Worm (Caenorhabditis elegans): ENCODE results near the gene acp-2.

The acp-2 gene

ce11 chrII:8428947-8429919 is 2.6 kb downstream of the acp-2 start (continued):
- TF ChIP-seq snpc-1.1 (tag; optimal IDR thresholded peaks at IDR 0.05; ENCODE audit: insufficient read depth) (no peak), mes-4 (tag; optimal IDR thresholded peaks at IDR 0.05) (no peak), sdz-38 (tag; optimal IDR thresholded peaks at IDR 0.05) (no peak), F39B2.1 (GFP tag; IDR thresholded peaks at IDR 0.05) (no peak), F49E8.2 (tag; optimal IDR thresholded peaks at IDR 0.05; ENCODE audit: insufficient read depth) (peak; percentile 72), ama-1 (optimal IDR thresholded peaks at IDR 0.05) (no peak), ama-1 (GFP tag; optimal IDR thresholded peaks at IDR 0.05) (no peak), F33H1.4 (GFP tag; IDR thresholded peaks at IDR 0.05) (peak; percentile 83), rec-8 (tag; optimal IDR thresholded peaks at IDR 0.05) (no peak), lir-1 (GFP tag; conservative IDR thresholded peaks at IDR 0.05) (no peak), C06A6.2 (GFP tag; conservative IDR thresholded peaks at IDR 0.05) (no peak), D2030.7 (GFP tag; IDR thresholded peaks at IDR 0.05) (peak; percentile 76), F10E7.11 (tag; optimal IDR thresholded peaks at IDR 0.05) (no peak), snpc-1.3 (tag; optimal IDR thresholded peaks at IDR 0.05; ENCODE audit: insufficient read depth) (no peak), Y95B8A.8 (GFP tag; IDR thresholded peaks at IDR 0.05) (no peak), egl-18 (GFP tag; IDR thresholded peaks at IDR 0.05) (no peak), snpc-4 (GFP tag; optimal IDR thresholded peaks at IDR 0.05) (no peak), snpc-4 (tag; optimal IDR thresholded peaks at IDR 0.05) (no peak), attf-6 (GFP tag; IDR thresholded peaks at IDR 0.05) (no peak), let-526 (GFP tag; IDR thresholded peaks at IDR 0.05) (no peak), hmg-1.2 (GFP tag; IDR thresholded peaks at IDR 0.05) (peak; percentile 15; the same call in 1 of the 2 replicates), bed-1 (GFP tag; IDR thresholded peaks at IDR 0.05) (no peak), mxl-1 (tag; optimal IDR thresholded peaks at IDR 0.05) (no peak), dox-1 (GFP tag; IDR thresholded peaks at IDR 0.05) (no peak; the same call in 1 of the 2 replicates), Y56A3A.18 (GFP tag; IDR thresholded peaks at IDR 0.05) (no peak), Y79H2A.3 (GFP tag; conservative IDR thresholded peaks at IDR 0.05) (no peak), rcor-1 (GFP tag; IDR thresholded peaks at IDR 0.05) (no peak), efl-1 (GFP tag; optimal IDR thresholded peaks at IDR 0.05) (peak; percentile 24), ceh-91 (GFP tag; IDR thresholded peaks at IDR 0.05) (peak; percentile 70), ceh-40 (GFP tag; IDR thresholded peaks at IDR 0.05) (no peak), nhr-80 (tag; optimal IDR thresholded peaks at IDR 0.05) (no peak), C17E4.6 (GFP tag; IDR thresholded peaks at IDR 0.05) (no peak), ztf-28 (GFP tag; IDR thresholded peaks at IDR 0.05) (no peak), tbp1 (GFP tag; optimal IDR thresholded peaks at IDR 0.05) (peak; percentile 37), F23B12.7 (tag; optimal IDR thresholded peaks at IDR 0.05; ENCODE audit: insufficient read depth) (no peak), xnd-1 (tag; optimal IDR thresholded peaks at IDR 0.05) (peak; percentile 75), zfh-2 (GFP tag; conservative IDR thresholded peaks at IDR 0.05) (no peak), madf-6 (GFP tag; IDR thresholded peaks at IDR 0.05) (peak; percentile 87), K11D2.4 (GFP tag; IDR thresholded peaks at IDR 0.05) (no peak), B0261.1 (tag; optimal IDR thresholded peaks at IDR 0.05) (no peak), mel-28 (tag; optimal IDR thresholded peaks at IDR 0.05; ENCODE audit: borderline replicate concordance) (no peak), ceh-58 (GFP tag; IDR thresholded peaks at IDR 0.05) (no peak), unc-130 (GFP tag; optimal IDR thresholded peaks at IDR 0.05) (no peak), F57A8.1 (GFP tag; optimal IDR thresholded peaks at IDR 0.05) (no peak), tlf-1 (GFP tag; optimal IDR thresholded peaks at IDR 0.05) (no peak), ztf-3 (GFP tag; optimal IDR thresholded peaks at IDR 0.05) (no peak), T07F8.4 (tag; optimal IDR thresholded peaks at IDR 0.05) (no peak)
